Fruit fly (Drosophila melanogaster): ENCODE results near the gene RhoGAP16F.

The RhoGAP16F gene

DNA sequence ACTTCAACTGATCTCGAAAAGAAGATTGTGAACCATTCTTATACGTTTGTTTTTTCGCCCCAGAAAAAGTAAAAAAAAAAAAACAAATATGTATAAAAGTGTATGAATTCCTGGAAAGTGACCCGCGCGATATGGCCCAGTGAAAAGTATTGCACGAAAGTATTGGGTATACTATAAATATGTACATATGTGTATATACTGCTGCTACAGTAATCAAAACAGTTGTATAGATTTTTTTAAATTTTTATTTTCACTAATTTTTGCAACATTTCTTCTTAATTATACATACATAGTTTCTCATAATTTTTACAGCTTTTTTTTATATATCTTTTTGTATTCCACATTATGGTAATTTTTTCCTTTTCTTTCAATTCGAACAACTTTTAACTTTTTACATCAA is 37.2 kb downstream of the RhoGAP16F start, which contains the start of gene CG43133:
TSS of gene CG43133 (minus strand) at position 11 of the 400 bp plus-strand sequence.
- TF ChIP-seq svp (GFP tag) (peak; percentile 88), CG15336 (GFP tag; IDR thresholded peaks at IDR 0.05) (no peak), Eip78C (GFP tag) (peak; percentile 54)

DNA sequence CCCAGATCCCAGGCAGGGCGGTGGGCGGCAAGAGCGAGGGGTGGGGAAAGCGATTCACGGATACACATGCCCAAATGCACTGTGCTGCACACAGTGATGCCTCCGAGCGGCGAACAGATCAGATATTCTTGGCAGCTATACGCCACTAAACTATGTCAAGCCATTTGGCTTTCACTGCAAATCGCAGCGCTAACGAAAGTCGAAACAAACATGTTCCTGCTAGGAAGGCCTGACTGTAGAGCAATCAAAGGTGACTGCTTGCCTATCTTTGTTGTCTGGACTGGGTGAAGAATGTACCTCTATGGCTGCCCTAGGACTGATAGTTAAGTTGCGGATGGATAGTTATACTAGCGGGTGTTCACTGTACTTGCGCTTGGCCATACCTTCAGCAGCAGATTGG is 43.1 kb downstream of the RhoGAP16F start:
- TF ChIP-seq OdsH (GFP tag; optimal IDR thresholded peaks at IDR 0.05) (peak; percentile 43), CG16779 (tag; optimal IDR thresholded peaks at IDR 0.05) (no peak), Ets96B (tag; optimal IDR thresholded peaks at IDR 0.05) (no peak), lz (GFP tag; optimal IDR thresholded peaks at IDR 0.05) (peak; percentile 37), svp (GFP tag) (peak; percentile 40), CG9139 (GFP tag; optimal IDR thresholded peaks at IDR 0.05) (no peak), pdm3 (GFP tag; optimal IDR thresholded peaks at IDR 0.05) (peak; percentile 42), CG15336 (GFP tag; IDR thresholded peaks at IDR 0.05) (peak; percentile 65), CG11762 (GFP tag; optimal IDR thresholded peaks at IDR 0.05; ENCODE audit: insufficient read depth) (no peak), dsx (GFP tag; optimal IDR thresholded peaks at IDR 0.05; ENCODE audit: poor library complexity, severe bottlenecking) (no peak), fkh (GFP tag; optimal IDR thresholded peaks at IDR 0.05) (no peak), fd85E (GFP tag; optimal IDR thresholded peaks at IDR 0.05) (no peak), CG8119 (GFP tag; IDR thresholded peaks at IDR 0.05) (peak; percentile 51; the same call in 2 of the 3 replicates), cyc (GFP tag; optimal IDR thresholded peaks at IDR 0.05) (peak; percentile 46), CG6163 (GFP tag; IDR thresholded peaks at IDR 0.05) (no peak), CG8632 (GFP tag; optimal IDR thresholded peaks at IDR 0.05) (no peak), Hr39 (GFP tag; optimal IDR thresholded peaks at IDR 0.05) (peak; percentile 61), CG11294 (GFP tag; IDR thresholded peaks at IDR 0.05) (no peak; the same call in 1 of the 2 replicates), CG6276 (GFP tag; optimal IDR thresholded peaks at IDR 0.05) (no peak), Sox102F (GFP tag; optimal IDR thresholded peaks at IDR 0.05) (peak; percentile 17), Sox15 (GFP tag; optimal IDR thresholded peaks at IDR 0.05) (peak; percentile 25), Lpt (GFP tag; optimal IDR thresholded peaks at IDR 0.05) (no peak), Gug (GFP tag; IDR thresholded peaks at IDR 0.05) (peak; percentile 32; the same call in 1 of the 2 replicates), CG32006 (GFP tag; optimal IDR thresholded peaks at IDR 0.05) (peak; percentile 67), Ets21C (GFP tag; optimal IDR thresholded peaks at IDR 0.05) (no peak), CG10669 (GFP tag; optimal IDR thresholded peaks at IDR 0.05) (no peak), CG6808 (GFP tag; optimal IDR thresholded peaks at IDR 0.05) (no peak), vri (GFP tag; optimal IDR thresholded peaks at IDR 0.05) (no peak), esn (GFP tag; optimal IDR thresholded peaks at IDR 0.05) (peak; percentile 18), acj6 (GFP tag; optimal IDR thresholded peaks at IDR 0.05) (peak; percentile 25), Eip93F (GFP tag; optimal IDR thresholded peaks at IDR 0.05) (no peak), Hr38 (GFP tag; optimal IDR thresholded peaks at IDR 0.05) (no peak), spab (GFP tag; optimal IDR thresholded peaks at IDR 0.05) (no peak), CG34406 (GFP tag; optimal IDR thresholded peaks at IDR 0.05) (peak; percentile 16), Met (GFP tag; optimal IDR thresholded peaks at IDR 0.05) (peak; percentile 14), Hr4 (GFP tag; optimal IDR thresholded peaks at IDR 0.05) (peak; percentile 53), ss (GFP tag; optimal IDR thresholded peaks at IDR 0.05) (no peak), Eip75B (GFP tag; optimal IDR thresholded peaks at IDR 0.05) (no peak), CG4318 (GFP tag; optimal IDR thresholded peaks at IDR 0.05) (no peak), Smox (GFP tag; optimal IDR thresholded peaks at IDR 0.05) (peak; percentile 15), eg (GFP tag; IDR thresholded peaks at IDR 0.05) (peak; percentile 63; the same call in 2 of the 3 replicates), CG3032 (tag; optimal IDR thresholded peaks at IDR 0.05) (no peak), salr (GFP tag; optimal IDR thresholded peaks at IDR 0.05) (peak in 1 of 2 experiments; percentile 0), CG8319 (GFP tag; optimal IDR thresholded peaks at IDR 0.05) (peak; percentile 5), dac (GFP tag; optimal IDR thresholded peaks at IDR 0.05) (no peak), net (GFP tag; optimal IDR thresholded peaks at IDR 0.05) (no peak), Eip78C (GFP tag) (peak; percentile 13), Sox14 (GFP tag; optimal IDR thresholded peaks at IDR 0.05) (no peak), achi (GFP tag; optimal IDR thresholded peaks at IDR 0.05) (peak; percentile 48), CG3919 (GFP tag; optimal IDR thresholded peaks at IDR 0.05) (no peak)

All from whole organism, prepupa.